Fruit fly (Drosophila melanogaster): ENCODE measurements around the gene CG3225.

dm6 chr2L:4856118-4856517 is 38.1 kb upstream of the CG3225 start:
- TF ChIP-seq Dll (optimal IDR thresholded peaks at IDR 0.05) (no peak), pan (optimal IDR thresholded peaks at IDR 0.05) (no peak), CG8478 (optimal IDR thresholded peaks at IDR 0.05) (no peak), EcR (GFP tag; optimal IDR thresholded peaks at IDR 0.05) (no peak), psq (optimal IDR thresholded peaks at IDR 0.05) (no peak), usp (GFP tag; optimal IDR thresholded peaks at IDR 0.05) (no peak)
